Worm (Caenorhabditis elegans): ENCODE measurements around the gene atfs-1.

Gene atfs-1

DNA sequence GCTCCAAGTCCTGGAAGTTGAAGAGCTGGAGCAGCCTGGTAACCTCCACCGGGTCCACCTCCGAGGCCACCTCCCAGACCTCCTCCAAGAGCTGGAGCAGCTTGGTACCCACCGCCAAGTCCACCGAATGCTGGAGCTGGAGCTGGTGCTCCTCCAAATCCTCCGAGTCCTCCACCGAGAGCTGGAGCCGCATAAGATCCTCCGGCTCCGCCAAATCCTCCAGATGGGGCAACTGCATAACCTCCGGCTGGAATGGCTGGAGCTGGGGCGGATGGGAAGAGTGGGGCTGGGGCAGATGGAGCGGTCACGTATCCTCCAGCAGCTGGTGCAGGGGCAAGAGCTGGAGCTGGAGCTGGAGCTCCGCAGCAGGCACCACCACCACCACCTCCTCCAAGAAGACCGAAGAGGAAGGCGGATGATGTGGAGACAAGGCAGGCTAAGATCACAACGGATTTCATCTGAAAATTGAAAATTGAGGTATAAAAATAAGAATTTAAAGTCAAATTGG lies 47.3 kb downstream of the atfs-1 start, which contains the start of gene K02E11.10:
Gene K02E11.10 (minus strand): TSS at position 458 of the 508 bp plus-strand sequence.
- TF ChIP-seq nhr-28 (tag; optimal IDR thresholded peaks at IDR 0.05) = no peak
- TF ChIP-seq unc-39 (tag; optimal IDR thresholded peaks at IDR 0.05) = no peak
- no peak for TF ChIP-seq mdl-1 (tag; optimal IDR thresholded peaks at IDR 0.05)
- no peak for TF ChIP-seq egl-27 (tag; optimal IDR thresholded peaks at IDR 0.05)
- no peak for TF ChIP-seq nhr-67 (tag; optimal IDR thresholded peaks at IDR 0.05)
- TF ChIP-seq nhr-237 (tag; optimal IDR thresholded peaks at IDR 0.05) = no peak
- TF ChIP-seq elt-2 (tag; optimal IDR thresholded peaks at IDR 0.05) = no peak
- TF ChIP-seq fkh-10 (GFP tag; optimal IDR thresholded peaks at IDR 0.05) = no peak
- no peak for TF ChIP-seq nhr-77 (tag; optimal IDR thresholded peaks at IDR 0.05)
- no peak for TF ChIP-seq nhr-76 (tag; optimal IDR thresholded peaks at IDR 0.05)
- TF ChIP-seq skn-1 (tag; optimal IDR thresholded peaks at IDR 0.05) = no peak
- TF ChIP-seq unc-62 (GFP tag; optimal IDR thresholded peaks at IDR 0.05) = no peak
- no peak for TF ChIP-seq zag-1 (tag; optimal IDR thresholded peaks at IDR 0.05)
- no peak for TF ChIP-seq aly-2 (tag; optimal IDR thresholded peaks at IDR 0.05)
- no peak for TF ChIP-seq nhr-23 (tag; optimal IDR thresholded peaks at IDR 0.05)
- no peak for TF ChIP-seq lin-15B (tag; optimal IDR thresholded peaks at IDR 0.05)
- TF ChIP-seq pha-4 (tag; optimal IDR thresholded peaks at IDR 0.05) = no peak
- TF ChIP-seq nfya-1 (tag; optimal IDR thresholded peaks at IDR 0.05; ENCODE audit: insufficient read depth) = no peak

- TF ChIP-seq pha-4 (tag; optimal IDR thresholded peaks at IDR 0.05) (no peak), nhr-67 (tag; optimal IDR thresholded peaks at IDR 0.05) (no peak), nhr-12 (tag; optimal IDR thresholded peaks at IDR 0.05) (no peak), ceh-28 (tag; optimal IDR thresholded peaks at IDR 0.05) (no peak), unc-39 (tag; optimal IDR thresholded peaks at IDR 0.05) (no peak), daf-12 (tag; optimal IDR thresholded peaks at IDR 0.05) (no peak), R02D3.7 (tag; optimal IDR thresholded peaks at IDR 0.05) (no peak), nhr-25 (tag; optimal IDR thresholded peaks at IDR 0.05) (no peak), lsy-12 (tag; optimal IDR thresholded peaks at IDR 0.05) (no peak), nhr-23 (tag; optimal IDR thresholded peaks at IDR 0.05) (no peak), nhr-43 (tag; optimal IDR thresholded peaks at IDR 0.05; ENCODE audit: poor library complexity, severe bottlenecking) (no peak), eor-1 (tag; optimal IDR thresholded peaks at IDR 0.05) (no peak), snpc-4 (tag; optimal IDR thresholded peaks at IDR 0.05) (no peak), nhr-28 (tag; optimal IDR thresholded peaks at IDR 0.05) (no peak), skn-1 (tag; optimal IDR thresholded peaks at IDR 0.05) (no peak), hmg-11 (tag; optimal IDR thresholded peaks at IDR 0.05) (no peak), ama-1 (optimal IDR thresholded peaks at IDR 0.05) (no peak), ztf-4 (tag; optimal IDR thresholded peaks at IDR 0.05) (no peak), ceh-16 (tag; optimal IDR thresholded peaks at IDR 0.05) (no peak)
These were observed 50.4 kb downstream of the atfs-1 start, which contains the start of gene sre-7 for ce11 chrV:14243904-14244303. Gene sre-7, plus strand, starts transcription at chrV:14244204.

- TF ChIP-seq unc-62 (GFP tag; optimal IDR thresholded peaks at IDR 0.05) (no peak), ztf-11 (tag; optimal IDR thresholded peaks at IDR 0.05) (no peak), ama-1 (optimal IDR thresholded peaks at IDR 0.05) (no peak), nhr-28 (tag; optimal IDR thresholded peaks at IDR 0.05) (no peak), pqm-1 (tag; optimal IDR thresholded peaks at IDR 0.05) (no peak), sea-2 (GFP tag; optimal IDR thresholded peaks at IDR 0.05) (no peak), mml-1 (tag; optimal IDR thresholded peaks at IDR 0.05) (no peak), ceh-82 (tag; optimal IDR thresholded peaks at IDR 0.05) (no peak), ZK546.5 (tag; optimal IDR thresholded peaks at IDR 0.05) (no peak), hmg-11 (tag; optimal IDR thresholded peaks at IDR 0.05) (no peak), mdl-1 (tag; optimal IDR thresholded peaks at IDR 0.05) (no peak), nhr-12 (tag; optimal IDR thresholded peaks at IDR 0.05) (no peak), ceh-28 (tag; optimal IDR thresholded peaks at IDR 0.05) (no peak), snpc-4 (tag; optimal IDR thresholded peaks at IDR 0.05) (no peak)
These were observed 53.3 kb downstream of the atfs-1 start, which contains the start of gene K02E11.3 for ce11 chrV:14246761-14247160. Gene K02E11.3, minus strand, starts transcription at chrV:14246861.

Measured in whole organism, L3 larva.